Fruit fly (Drosophila melanogaster): ENCODE data around the gene CG6793.

The CG6793 gene

DNA sequence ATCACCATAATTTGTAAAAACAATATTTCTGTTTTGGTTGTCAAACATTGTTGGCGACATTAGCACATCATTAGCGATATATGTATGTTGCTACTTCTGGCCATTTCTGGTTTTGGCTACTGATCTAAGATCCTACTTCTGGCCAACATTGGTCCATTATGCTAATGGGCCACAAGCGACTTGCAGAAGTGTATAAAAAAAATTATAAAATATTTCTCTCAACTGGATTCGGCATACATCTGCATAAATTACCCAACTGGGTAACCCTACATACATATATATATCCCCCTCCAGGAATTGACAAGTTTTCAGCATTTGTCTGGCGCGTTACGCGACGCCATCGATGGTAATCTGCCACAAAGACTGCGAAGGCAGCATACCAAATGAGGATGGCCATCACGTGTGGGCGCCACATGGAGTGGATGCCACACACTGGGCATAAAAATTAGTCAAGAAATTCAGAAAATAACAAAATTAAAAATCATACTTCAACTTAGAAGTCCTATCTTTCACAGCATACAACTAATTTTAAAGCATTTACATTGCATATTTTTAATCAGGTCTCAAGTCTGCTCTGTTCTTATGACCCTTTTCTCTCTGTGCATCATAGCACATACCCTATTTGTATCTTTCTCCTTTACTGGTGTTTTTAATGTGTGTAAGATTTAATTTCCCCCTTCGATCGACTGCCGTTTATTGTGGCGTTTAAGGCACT is 4.6 kb upstream of the CG6793 start:
- TF ChIP-seq sv (GFP tag; optimal IDR thresholded peaks at IDR 0.05) (peak; percentile 14), Abd-B (GFP tag; optimal IDR thresholded peaks at IDR 0.05) (no peak)

- TF ChIP-seq Jra (GFP tag; optimal IDR thresholded peaks at IDR 0.05) (no peak), lola (GFP tag; optimal IDR thresholded peaks at IDR 0.05) (no peak)
Measured at dm6 chr3L:12039084-12039483, 3.1 kb upstream of the CG6793 start.

- peak; percentile 64 for TF ChIP-seq psq (GFP tag; optimal IDR thresholded peaks at IDR 0.05)
- peak; percentile 73 for TF ChIP-seq Dif (GFP tag; optimal IDR thresholded peaks at IDR 0.05; ENCODE audit: partially characterized antibody)
- peak; percentile 24 for TF ChIP-seq fru (GFP tag; optimal IDR thresholded peaks at IDR 0.05)
- no peak for TF ChIP-seq CrebA (GFP tag; optimal IDR thresholded peaks at IDR 0.05; ENCODE audit: borderline replicate concordance)
- TF ChIP-seq Vsx2 (GFP tag; optimal IDR thresholded peaks at IDR 0.05; ENCODE audit: partially characterized antibody), result peak; percentile 77
- TF ChIP-seq h (GFP tag; optimal IDR thresholded peaks at IDR 0.05), result peak; percentile 5
- peak; percentile 11 for TF ChIP-seq Hr83 (GFP tag; optimal IDR thresholded peaks at IDR 0.05; ENCODE audit: poor library complexity, severe bottlenecking)
- peak; percentile 26 for TF ChIP-seq ey (GFP tag; optimal IDR thresholded peaks at IDR 0.05)
- no peak for TF ChIP-seq CG9705 (GFP tag; optimal IDR thresholded peaks at IDR 0.05)
Measured at dm6 chr3L:12040313-12040924, 1.8 kb upstream of the CG6793 start.

DNA sequence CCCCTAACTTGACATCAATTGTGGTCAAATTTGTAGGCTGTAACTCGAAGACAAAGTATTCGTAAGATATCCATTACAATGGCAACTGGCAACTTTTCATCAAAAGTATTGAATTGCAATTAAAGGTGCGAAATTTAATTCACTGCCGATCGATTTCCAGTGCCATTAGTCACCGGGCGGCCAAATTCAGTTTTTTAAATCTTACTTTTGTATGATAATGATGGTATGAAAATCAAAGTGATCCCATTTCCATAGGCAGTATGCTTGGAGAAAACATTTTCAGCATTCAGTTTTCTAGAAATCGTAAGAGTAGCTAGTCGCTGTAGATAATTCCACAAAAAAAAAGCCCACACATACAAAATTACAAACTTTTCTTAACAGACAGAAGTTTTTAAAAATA is 2.1 kb downstream of the CG6793 start, which contains the start of gene CG43638:
TSS of gene CG43638 (plus strand) at position 301 of the 400 bp plus-strand sequence.
- no peak for TF ChIP-seq psq (GFP tag; optimal IDR thresholded peaks at IDR 0.05)
- no peak for TF ChIP-seq dsf (GFP tag; optimal IDR thresholded peaks at IDR 0.05; ENCODE audit: borderline replicate concordance)
- TF ChIP-seq Vsx2 (GFP tag; optimal IDR thresholded peaks at IDR 0.05; ENCODE audit: partially characterized antibody), result no peak
- TF ChIP-seq GATAd (GFP tag; optimal IDR thresholded peaks at IDR 0.05), result no peak
- TF ChIP-seq HLH106 (tag; optimal IDR thresholded peaks at IDR 0.05), result no peak
- no peak for TF ChIP-seq sv (GFP tag; optimal IDR thresholded peaks at IDR 0.05)
- no peak for TF ChIP-seq Hnf4 (GFP tag; optimal IDR thresholded peaks at IDR 0.05)
- no peak for TF ChIP-seq sage (GFP tag; optimal IDR thresholded peaks at IDR 0.05)
- no peak for TF ChIP-seq Myc (optimal IDR thresholded peaks at IDR 0.05)
- TF ChIP-seq Rel (GFP tag; optimal IDR thresholded peaks at IDR 0.05), result no peak
- no peak for TF ChIP-seq Rel (tag; optimal IDR thresholded peaks at IDR 0.05)
- no peak for TF ChIP-seq lola (GFP tag; optimal IDR thresholded peaks at IDR 0.05)
- no peak for TF ChIP-seq Mio (GFP tag; optimal IDR thresholded peaks at IDR 0.05)
- no peak for TF ChIP-seq jim (GFP tag; optimal IDR thresholded peaks at IDR 0.05)
- no peak for TF ChIP-seq CG9705 (GFP tag; optimal IDR thresholded peaks at IDR 0.05)
- no peak for TF ChIP-seq CG32264 (GFP tag; optimal IDR thresholded peaks at IDR 0.05)

dm6 chr3L:12045443-12045842 is 3.3 kb downstream of the CG6793 start:
- TF ChIP-seq Vsx2 (GFP tag; optimal IDR thresholded peaks at IDR 0.05; ENCODE audit: partially characterized antibody), result no peak
- TF ChIP-seq rgr (GFP tag; optimal IDR thresholded peaks at IDR 0.05), result peak; percentile 1

- no peak for TF ChIP-seq Jra (GFP tag; optimal IDR thresholded peaks at IDR 0.05)
- peak; percentile 10 for TF ChIP-seq h (GFP tag; optimal IDR thresholded peaks at IDR 0.05)
Measured at dm6 chr3L:12049597-12050311, 7.6 kb downstream of the CG6793 start.

dm6 chr3L:12050629-12051028 is 8.4 kb downstream of the CG6793 start:
- TF ChIP-seq psq (GFP tag; optimal IDR thresholded peaks at IDR 0.05), result no peak
- TF ChIP-seq OdsH (GFP tag; optimal IDR thresholded peaks at IDR 0.05), result no peak
- no peak for TF ChIP-seq GATAd (GFP tag; optimal IDR thresholded peaks at IDR 0.05)
- no peak for TF ChIP-seq h (GFP tag; optimal IDR thresholded peaks at IDR 0.05)
- no peak for TF ChIP-seq tai (GFP tag; optimal IDR thresholded peaks at IDR 0.05)
- TF ChIP-seq Vsx2 (GFP tag; optimal IDR thresholded peaks at IDR 0.05; ENCODE audit: partially characterized antibody), result no peak
- TF ChIP-seq foxo (GFP tag; optimal IDR thresholded peaks at IDR 0.05), result no peak

All from whole organism, wandering third instar larva.